Fruit fly (Drosophila melanogaster): ENCODE data around the gene Moca-cyp.

DNA sequence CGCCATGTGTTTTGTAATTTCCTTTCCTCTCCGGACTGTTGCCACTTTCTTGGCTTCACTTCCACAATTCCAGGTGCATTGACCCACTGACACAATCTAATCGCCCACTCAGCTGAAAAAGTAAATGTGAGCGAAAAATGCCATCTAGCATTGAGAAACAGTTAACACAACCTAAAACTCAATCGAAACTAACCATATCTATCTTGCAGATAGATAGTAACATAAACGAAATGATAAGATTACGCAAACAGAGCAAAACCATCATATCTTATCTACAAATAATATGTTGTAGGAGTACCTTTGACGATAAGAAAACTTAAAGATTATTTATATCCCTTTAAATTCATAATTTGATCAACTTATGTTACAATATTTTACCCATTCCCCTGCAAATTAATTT lies 19.5 kb downstream of the Moca-cyp start:
- TF ChIP-seq Sin3A (optimal IDR thresholded peaks at IDR 0.05) (no peak), Myc (optimal IDR thresholded peaks at IDR 0.05) (no peak)
